Fruit fly (Drosophila melanogaster) S2 (cell line): ENCODE data around the gene Wbp2.

Experiments used
- CG8478 ChIP-seq: fragments of >200 bp; optimal IDR thresholded peaks from 2 replicates; lab custom pipeline; 2018
- CTCF ChIP-seq, 2 experiments: fragments of >200 bp; optimal IDR thresholded peaks; 2 replicates each; lab custom pipeline; 2018

The Wbp2 gene

DNA sequence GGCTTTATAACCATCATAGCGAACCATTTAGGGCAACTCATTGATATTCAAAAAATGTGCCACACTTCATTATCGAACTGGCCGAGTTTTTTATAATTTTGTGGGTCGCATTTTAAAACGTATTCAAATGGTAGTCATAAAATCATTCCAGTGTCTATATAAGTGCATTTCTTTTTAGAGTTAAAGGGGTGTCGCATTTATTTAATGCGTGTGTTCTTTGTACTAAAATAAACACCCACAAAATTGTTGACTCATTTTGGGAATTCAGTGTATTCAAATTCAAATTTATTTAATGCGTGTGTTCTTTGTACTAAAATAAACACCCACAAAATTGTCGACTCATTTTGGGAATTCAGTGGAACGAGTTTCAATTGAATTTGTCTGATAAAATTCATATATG is 19.5 kb upstream of the Wbp2 start:
- no peak for TF ChIP-seq CTCF (optimal IDR thresholded peaks at IDR 0.05; lab: Kevin White, UChicago)
- no peak for TF ChIP-seq CG8478 (lab: Kevin White, UChicago)

- TF ChIP-seq CG8478 (lab: Kevin White, UChicago) (no peak), CTCF (optimal IDR thresholded peaks at IDR 0.05; lab: Kevin White, UChicago) (no peak)
Measured at dm6 chr3L:12831290-12831952, 18.5 kb upstream of the Wbp2 start.

DNA sequence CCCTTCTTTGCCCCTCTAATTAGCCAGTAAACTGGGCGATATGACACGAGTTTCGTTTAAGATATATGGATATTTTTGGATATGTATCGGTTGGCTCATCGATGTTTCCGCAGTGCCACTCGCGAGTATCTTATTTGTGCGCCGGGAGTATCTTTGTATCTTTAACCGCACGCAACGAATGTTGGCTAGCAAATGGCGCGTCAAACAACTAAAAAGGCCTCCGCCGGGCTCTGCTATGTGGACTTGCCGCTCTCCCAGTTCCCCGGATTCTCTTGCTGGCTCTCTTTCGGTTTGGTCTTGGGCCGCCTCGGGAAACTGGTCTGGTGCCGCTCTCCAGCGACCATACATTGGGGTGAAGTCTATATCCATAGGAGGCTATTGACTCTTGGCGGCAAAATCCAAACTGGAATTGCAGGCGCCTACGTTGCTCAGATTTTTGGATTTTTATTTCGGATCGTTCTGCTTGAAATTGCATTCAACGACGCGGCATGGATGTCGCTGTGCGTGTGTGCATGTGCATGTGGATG is 17.5 kb upstream of the Wbp2 start:
- TF ChIP-seq CG8478 (lab: Kevin White, UChicago) (no peak), CTCF (optimal IDR thresholded peaks at IDR 0.05; lab: Kevin White, UChicago) (no peak)

DNA sequence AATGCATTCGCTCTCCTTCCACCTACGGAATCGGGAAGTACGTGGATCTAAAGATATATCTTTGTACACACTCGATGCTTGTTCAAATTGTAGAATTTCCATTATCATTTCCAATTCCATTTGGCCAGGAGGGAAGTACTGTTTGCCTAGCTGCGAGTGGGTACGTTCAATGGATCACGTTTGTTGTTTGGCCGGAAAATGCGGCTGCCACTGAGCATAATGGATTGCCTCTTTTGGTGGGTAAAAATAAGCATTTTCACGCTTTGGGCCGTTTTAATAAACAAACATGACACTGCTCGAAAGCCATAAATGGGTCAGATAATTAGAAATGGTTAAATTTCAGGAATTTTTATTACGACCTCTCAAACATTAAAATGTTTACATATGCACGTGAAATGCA is 16.6 kb upstream of the Wbp2 start:
- no peak for TF ChIP-seq CTCF (optimal IDR thresholded peaks at IDR 0.05; lab: Kevin White, UChicago)
- TF ChIP-seq CG8478 (lab: Kevin White, UChicago), result no peak

DNA sequence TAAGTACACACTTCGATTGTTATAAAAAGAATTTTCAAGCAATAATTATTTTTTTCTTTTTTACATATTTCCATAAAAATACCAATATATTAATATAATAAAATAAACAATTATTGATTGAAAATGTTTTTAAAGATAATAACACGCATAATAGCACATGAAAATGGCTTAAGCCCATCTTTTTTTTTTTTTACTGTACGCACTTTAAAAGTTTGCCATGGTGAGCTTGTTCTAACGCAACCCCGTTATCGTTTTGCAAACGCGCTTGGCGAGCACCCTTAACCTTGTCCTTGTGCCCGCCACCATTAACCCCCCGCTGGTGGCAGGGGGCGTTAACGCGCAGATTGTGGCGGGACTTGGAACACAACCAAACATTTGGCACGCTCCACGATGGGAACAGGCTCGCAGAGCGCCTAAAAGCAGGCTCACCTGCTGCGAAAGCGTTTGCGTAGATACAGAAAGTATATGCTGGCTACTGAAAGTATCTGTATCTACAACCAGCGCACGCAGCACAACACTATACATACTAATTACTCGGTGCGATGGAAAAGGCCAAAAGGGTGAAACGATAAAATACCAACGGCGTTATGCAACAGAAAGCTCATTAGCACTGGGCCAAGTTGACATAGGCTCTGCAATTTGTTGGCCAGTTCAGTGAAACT is 16.0 kb upstream of the Wbp2 start:
- no peak for TF ChIP-seq CTCF (optimal IDR thresholded peaks at IDR 0.05; lab: Kevin White, UChicago)
- TF ChIP-seq CG8478 (lab: Kevin White, UChicago), result no peak

DNA sequence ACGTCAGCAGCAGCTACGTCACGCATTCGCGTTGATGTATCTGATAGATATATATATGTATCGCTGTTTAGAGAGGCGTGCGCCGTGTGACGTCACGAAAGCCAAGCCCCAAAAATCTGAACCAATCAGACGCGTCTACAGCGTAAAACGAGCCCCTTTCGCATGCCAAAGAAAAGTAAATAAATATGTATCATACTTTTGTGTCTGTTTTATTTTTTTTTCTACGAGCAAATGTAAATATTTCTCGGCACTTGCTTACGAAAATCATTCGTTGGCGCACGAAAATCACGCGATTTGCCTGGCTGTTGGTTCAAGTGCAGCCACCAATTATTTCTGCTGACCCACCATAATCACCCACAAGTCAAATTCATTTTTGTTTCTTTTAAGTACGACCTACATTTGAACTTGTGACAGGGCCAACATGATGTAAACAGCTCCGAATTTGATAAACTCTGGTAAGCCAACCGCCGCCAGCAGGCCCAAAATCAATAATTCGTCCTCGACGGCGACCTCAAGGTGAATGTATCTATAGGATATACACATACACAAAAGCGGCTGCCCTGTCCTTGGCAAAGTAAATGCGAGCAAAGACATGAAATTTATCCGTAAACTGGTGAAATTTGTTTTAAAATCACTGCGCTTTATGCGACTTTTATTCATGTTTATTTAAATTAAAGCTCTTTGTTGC is 15.3 kb upstream of the Wbp2 start:
- TF ChIP-seq CTCF (optimal IDR thresholded peaks at IDR 0.05; lab: Kevin White, UChicago) (no peak), CG8478 (lab: Kevin White, UChicago) (no peak)

- no peak for TF ChIP-seq CG8478 (lab: Kevin White, UChicago)
Measured at dm6 chr3L:12835511-12836479, 14.2 kb upstream of the Wbp2 start.

DNA sequence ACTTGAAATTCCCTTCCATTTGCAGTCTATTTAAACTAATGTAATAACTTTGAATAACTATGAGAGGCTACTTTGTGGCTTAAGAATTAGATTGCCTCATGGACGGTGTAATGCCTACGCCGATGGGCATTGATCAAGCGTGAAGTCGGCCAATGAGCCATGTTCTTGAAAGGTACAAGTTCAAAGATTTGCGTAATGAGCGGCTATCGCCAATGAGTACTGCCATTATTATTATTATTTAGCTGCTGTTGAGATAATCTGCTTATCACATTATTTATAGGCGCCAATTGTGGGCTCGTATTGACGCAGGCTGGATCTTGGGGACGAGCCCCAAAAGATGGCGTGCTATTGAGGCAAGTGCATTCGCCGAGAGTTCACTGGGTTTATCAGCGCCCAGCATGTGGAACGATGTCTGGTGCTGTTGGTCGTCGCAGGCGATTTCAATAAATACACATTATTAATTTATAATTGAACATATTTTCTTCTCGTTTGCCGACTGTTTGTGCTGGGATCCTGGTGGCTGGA is 12.7 kb upstream of the Wbp2 start:
- TF ChIP-seq CTCF (optimal IDR thresholded peaks at IDR 0.05; lab: Kevin White, UChicago) (no peak), CG8478 (lab: Kevin White, UChicago) (no peak)

DNA sequence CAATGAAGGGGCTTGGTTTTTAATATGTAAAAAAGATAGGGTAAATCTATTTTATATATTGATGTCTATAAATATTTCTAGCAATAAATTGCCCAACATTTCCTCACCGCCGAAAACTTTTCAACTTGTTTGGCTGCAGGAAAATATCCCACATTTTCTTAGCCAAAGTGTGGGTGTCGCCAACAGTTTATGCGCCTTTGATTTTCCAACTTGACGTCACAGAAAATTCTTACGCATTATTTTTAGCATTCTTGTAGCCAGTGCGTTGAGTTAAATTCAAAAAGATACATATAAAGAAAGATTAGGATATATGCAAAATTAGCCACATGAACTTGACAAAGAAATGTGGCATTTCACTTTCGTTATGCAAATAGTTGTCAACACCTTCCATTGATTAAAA is 10.1 kb upstream of the Wbp2 start:
- no peak for TF ChIP-seq CG8478 (lab: Kevin White, UChicago)
- TF ChIP-seq CTCF (optimal IDR thresholded peaks at IDR 0.05; lab: Kevin White, UChicago), result no peak

dm6 chr3L:12841459-12841858 is 8.5 kb upstream of the Wbp2 start:
- TF ChIP-seq CG8478 (lab: Kevin White, UChicago) (no peak), CTCF (optimal IDR thresholded peaks at IDR 0.05; lab: Kevin White, UChicago) (no peak)

DNA sequence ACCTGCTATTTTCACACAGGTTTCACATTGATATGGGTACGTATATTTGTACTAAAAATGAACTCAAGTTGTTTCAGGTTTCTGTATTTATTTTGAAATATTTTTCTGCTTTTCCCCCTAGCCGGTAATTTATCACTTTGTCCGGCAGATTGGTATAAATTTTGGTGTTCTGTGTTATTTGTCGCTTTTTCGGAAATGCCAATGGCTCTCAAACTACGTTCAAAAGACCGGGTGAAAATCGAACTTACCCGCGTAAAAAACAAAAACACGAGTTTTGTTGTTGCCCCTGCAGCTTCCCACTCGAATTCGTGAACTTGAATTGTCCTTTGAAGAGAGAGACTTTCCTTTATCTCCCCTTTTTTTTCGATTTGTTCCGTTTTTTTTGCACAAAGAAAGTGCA is 7.4 kb upstream of the Wbp2 start:
- no peak for TF ChIP-seq CTCF (optimal IDR thresholded peaks at IDR 0.05; lab: Kevin White, UChicago)
- TF ChIP-seq CG8478 (lab: Kevin White, UChicago), result no peak

- no peak for TF ChIP-seq CTCF (optimal IDR thresholded peaks at IDR 0.05; lab: Kevin White, UChicago)
- no peak for TF ChIP-seq CG8478 (lab: Kevin White, UChicago)
Measured at dm6 chr3L:12843056-12843799, 6.7 kb upstream of the Wbp2 start, which contains the start of gene nebu. Gene nebu (minus strand): TSS chr3L:12843106.

DNA sequence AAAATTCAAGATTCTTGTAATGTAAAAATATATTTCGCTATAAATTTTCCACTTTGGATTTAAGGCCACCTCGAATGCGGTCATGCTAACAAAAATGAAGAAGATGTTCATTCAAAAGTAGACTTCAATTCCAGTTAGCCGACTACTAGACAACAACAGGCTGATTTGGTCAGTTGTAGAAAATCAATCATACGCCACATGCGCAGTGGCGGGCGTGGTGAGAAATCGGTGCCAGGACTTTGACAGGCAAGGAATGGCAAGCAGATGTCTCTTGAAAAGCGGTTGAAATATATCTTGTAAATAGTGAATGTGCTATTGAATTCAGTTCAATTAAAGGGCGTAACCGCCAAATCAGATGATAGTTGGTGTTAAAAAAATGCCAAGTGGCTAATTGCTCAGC is 3.5 kb downstream of the Wbp2 start, which contains the start of gene Ent3:
Ent3 (plus strand) TSS at position 224 of the 400 bp plus-strand sequence.
- TF ChIP-seq CG8478 (lab: Kevin White, UChicago) (no peak), CTCF (optimal IDR thresholded peaks at IDR 0.05; lab: Kevin White, UChicago) (no peak)
